Worm (Caenorhabditis elegans): Measurements from ENCODE around the gene nhr-66.

nhr-66 gene

ce11 chrIV:8188421-8189112 lies 47.8 kb downstream of the nhr-66 start:
- no peak for TF ChIP-seq ceh-16 (tag; optimal IDR thresholded peaks at IDR 0.05)
- TF ChIP-seq lin-13 (GFP tag; optimal IDR thresholded peaks at IDR 0.05): no peak
- no peak for TF ChIP-seq crh-2 (tag; optimal IDR thresholded peaks at IDR 0.05)
- TF ChIP-seq nhr-129 (tag; optimal IDR thresholded peaks at IDR 0.05): no peak
- no peak for TF ChIP-seq ZK546.5 (tag; optimal IDR thresholded peaks at IDR 0.05)
- TF ChIP-seq sem-4 (tag; optimal IDR thresholded peaks at IDR 0.05): no peak
- TF ChIP-seq elt-1 (tag; optimal IDR thresholded peaks at IDR 0.05): no peak
- TF ChIP-seq ztf-1 (GFP tag; conservative IDR thresholded peaks at IDR 0.05): no peak
- no peak for TF ChIP-seq ztf-4 (tag; optimal IDR thresholded peaks at IDR 0.05)

ce11 chrIV:8183313-8183712 lies 53.1 kb downstream of the nhr-66 start:
- TF ChIP-seq zag-1 (tag; optimal IDR thresholded peaks at IDR 0.05) (peak; percentile 28), sma-9 (GFP tag; optimal IDR thresholded peaks at IDR 0.05) (peak; percentile 61), sma-9 (tag; optimal IDR thresholded peaks at IDR 0.05) (no peak), lin-13 (GFP tag; optimal IDR thresholded peaks at IDR 0.05) (peak; percentile 14), lsy-2 (tag; optimal IDR thresholded peaks at IDR 0.05) (peak in 1 of 2 experiments; percentile 44), lin-11 (tag; optimal IDR thresholded peaks at IDR 0.05) (peak; percentile 83), C34F6.9 (tag; optimal IDR thresholded peaks at IDR 0.05) (peak; percentile 73), mdl-1 (tag; optimal IDR thresholded peaks at IDR 0.05) (peak in 1 of 2 experiments; percentile 7), gmeb-1 (tag; optimal IDR thresholded peaks at IDR 0.05) (no peak), nhr-11 (tag; optimal IDR thresholded peaks at IDR 0.05) (no peak), nhr-23 (tag; optimal IDR thresholded peaks at IDR 0.05) (no peak), unc-55 (GFP tag; optimal IDR thresholded peaks at IDR 0.05) (peak; percentile 66), sma-3 (GFP tag; optimal IDR thresholded peaks at IDR 0.05) (no peak), ztf-11 (tag; optimal IDR thresholded peaks at IDR 0.05) (no peak), nhr-237 (tag; optimal IDR thresholded peaks at IDR 0.05) (no peak), peb-1 (tag; optimal IDR thresholded peaks at IDR 0.05) (no peak), lin-39 (tag; optimal IDR thresholded peaks at IDR 0.05) (no peak), F13H6.1 (tag; optimal IDR thresholded peaks at IDR 0.05) (peak; percentile 71), elt-1 (tag; optimal IDR thresholded peaks at IDR 0.05) (no peak), sem-4 (tag; optimal IDR thresholded peaks at IDR 0.05) (peak; percentile 51), R02D3.7 (tag; optimal IDR thresholded peaks at IDR 0.05) (no peak), alr-1 (tag; optimal IDR thresholded peaks at IDR 0.05) (peak; percentile 32), ztf-1 (GFP tag; conservative IDR thresholded peaks at IDR 0.05) (no peak), nhr-21 (tag; optimal IDR thresholded peaks at IDR 0.05) (no peak), nhr-10 (tag; optimal IDR thresholded peaks at IDR 0.05) (no peak), aly-2 (tag; optimal IDR thresholded peaks at IDR 0.05) (no peak), ztf-4 (tag; optimal IDR thresholded peaks at IDR 0.05) (no peak), ceh-16 (tag; optimal IDR thresholded peaks at IDR 0.05) (no peak), nhr-6 (tag; optimal IDR thresholded peaks at IDR 0.05) (no peak), ZK546.5 (tag; optimal IDR thresholded peaks at IDR 0.05) (no peak), elt-3 (tag; optimal IDR thresholded peaks at IDR 0.05) (no peak), snpc-4 (tag; optimal IDR thresholded peaks at IDR 0.05) (no peak), nhr-129 (tag; optimal IDR thresholded peaks at IDR 0.05) (peak; percentile 65), crh-2 (tag; optimal IDR thresholded peaks at IDR 0.05) (peak; percentile 39), Y55F3AM.14 (GFP tag; optimal IDR thresholded peaks at IDR 0.05) (peak; percentile 42), nhr-25 (tag; optimal IDR thresholded peaks at IDR 0.05) (no peak)

- TF ChIP-seq dmd-4 (tag; optimal IDR thresholded peaks at IDR 0.05) (no peak), ztf-4 (tag; optimal IDR thresholded peaks at IDR 0.05) (no peak), egl-27 (tag; optimal IDR thresholded peaks at IDR 0.05) (no peak), mdl-1 (tag; optimal IDR thresholded peaks at IDR 0.05) (no peak), unc-62 (GFP tag; optimal IDR thresholded peaks at IDR 0.05) (no peak), elt-3 (tag; optimal IDR thresholded peaks at IDR 0.05) (no peak), lin-11 (tag; optimal IDR thresholded peaks at IDR 0.05) (no peak), nhr-10 (tag; optimal IDR thresholded peaks at IDR 0.05) (no peak), nhr-237 (tag; optimal IDR thresholded peaks at IDR 0.05) (no peak), Y55F3AM.14 (GFP tag; optimal IDR thresholded peaks at IDR 0.05) (no peak), snpc-4 (tag; optimal IDR thresholded peaks at IDR 0.05) (no peak), ztf-1 (GFP tag; conservative IDR thresholded peaks at IDR 0.05) (no peak), ztf-11 (tag; optimal IDR thresholded peaks at IDR 0.05) (no peak)
Observed at ce11 chrIV:8182566-8182965, 53.8 kb downstream of the nhr-66 start.
